Worm (Caenorhabditis elegans) whole organism, L1 larva: ENCODE measurements around the gene old-2.

Experiments used
- C04F5.9 ChIP-seq: sonication (generic microtip); optimal IDR thresholded peaks from 2 replicates; lab custom pipeline; 2016; ENCODE audit warnings: missing genetic modification characterization, missing compliant biosample characterization
- C16A3.4 ChIP-seq: fragments of 150-350 bp; optimal IDR thresholded peaks from 2 replicates; lab custom pipeline; 2014; ENCODE audit warnings: missing biosample characterization, missing genetic modification characterization
- C34B4.2 ChIP-seq: sonication (generic microtip); optimal IDR thresholded peaks from 2 replicates; lab custom pipeline; 2017; ENCODE audit warnings: mild to moderate bottlenecking, missing genetic modification characterization, missing compliant biosample characterization
- aha-1 ChIP-seq: fragments of 150-350 bp; optimal IDR thresholded peaks from 2 replicates; lab custom pipeline; 2014; ENCODE audit warnings: missing biosample characterization, missing genetic modification characterization
- ama-1 ChIP-seq: fragments of 150-350 bp; optimal IDR thresholded peaks from 2 replicates; lab custom pipeline; 2014
- ceh-63 ChIP-seq: fragments of 200-800 bp; sonication (Bioruptor generic); optimal IDR thresholded peaks from 2 replicates; lab custom pipeline; 2018; ENCODE audit warnings: mild to moderate bottlenecking, missing genetic modification characterization, missing compliant biosample characterization
- ceh-8 ChIP-seq: fragments of 200-800 bp; sonication (Bioruptor generic); optimal IDR thresholded peaks from 2 replicates; lab custom pipeline; 2018; ENCODE audit warnings: mild to moderate bottlenecking, missing genetic modification characterization, moderate library complexity, missing compliant biosample characterization
- ces-1 ChIP-seq: fragments of 150-350 bp; optimal IDR thresholded peaks from 2 replicates; lab custom pipeline; 2014; ENCODE audit warnings: missing biosample characterization, missing genetic modification reagents, missing genetic modification characterization
- efl-1 ChIP-seq, 4 experiments: fragments of 150-350 bp; optimal IDR thresholded peaks in 3 of 4; peaks in 1 of 4; 1 replicate in 1 of 4; 2 replicates in 3 of 4; lab custom pipeline; 2014; ENCODE audit warnings: missing biosample characterization in 2 of 4, missing genetic modification characterization in 2 of 4, missing genetic modification reagents in 2 of 4
- elt-3 ChIP-seq, 6 experiments: fragments of 150-350 bp in 1 of 6; sonication (generic microtip); optimal IDR thresholded peaks; 2 replicates each; lab custom pipeline; 2017 to 2018; ENCODE audit warnings: missing biosample characterization in 6 of 6, missing genetic modification characterization in 6 of 6, inconsistent platforms in 1 of 6
- ets-5 ChIP-seq: fragments of 200-800 bp; sonication (Bioruptor generic); IDR thresholded peaks from 2 replicates; pipeline ENCODE4 v1.3.6; 2022; ENCODE audit warnings: missing genetic modification characterization, missing compliant biosample characterization
- fkh-4 ChIP-seq: sonication (generic microtip); optimal IDR thresholded peaks from 2 replicates; lab custom pipeline; 2016; ENCODE audit warnings: missing compliant biosample characterization, missing genetic modification characterization, borderline replicate concordance
- fos-1 ChIP-seq: fragments of 150-350 bp; optimal IDR thresholded peaks from 2 replicates; lab custom pipeline; 2014; ENCODE audit warnings: missing biosample characterization, missing genetic modification characterization
- grh-1 ChIP-seq: fragments of 200-800 bp; sonication (Bioruptor generic); IDR thresholded peaks from 2 replicates; pipeline ENCODE4 v1.3.6; 2022; ENCODE audit warnings: missing genetic modification reagents, missing genetic modification characterization, missing compliant biosample characterization
- hlh-17 ChIP-seq: fragments of 200-800 bp; sonication (Bioruptor generic); optimal IDR thresholded peaks from 2 replicates; lab custom pipeline; 2018; ENCODE audit warnings: missing genetic modification characterization, mild to moderate bottlenecking, missing compliant biosample characterization, moderate library complexity, borderline replicate concordance
- hlh-4 ChIP-seq: sonication (generic microtip); optimal IDR thresholded peaks from 2 replicates; lab custom pipeline; 2016; ENCODE audit warnings: mild to moderate bottlenecking, missing genetic modification characterization, missing compliant biosample characterization
- lin-13 ChIP-seq: fragments of 150-350 bp; optimal IDR thresholded peaks from 2 replicates; lab custom pipeline; 2014; ENCODE audit warnings: missing biosample characterization, missing genetic modification reagents, missing genetic modification characterization
- lin-14 ChIP-seq: fragments of 200-800 bp; sonication (Bioruptor generic); optimal IDR thresholded peaks from 2 replicates; lab custom pipeline; 2018; ENCODE audit warnings: mild to moderate bottlenecking, missing genetic modification characterization, moderate library complexity, missing compliant biosample characterization
- lin-15B ChIP-seq: fragments of 150-350 bp; sonication (generic microtip); optimal IDR thresholded peaks from 3 replicates; lab custom pipeline; 2014; ENCODE audit warnings: missing biosample characterization, missing genetic modification characterization
- lin-35 ChIP-seq, 2 experiments: fragments of 150-350 bp; optimal IDR thresholded peaks; 2 replicates each; lab custom pipeline; 2014; ENCODE audit warnings: missing biosample characterization in 2 of 2, missing genetic modification characterization in 2 of 2, missing genetic modification reagents in 2 of 2
- lsy-2 ChIP-seq, 2 experiments: fragments of 150-350 bp; optimal IDR thresholded peaks; 2 replicates each; lab custom pipeline; 2014; ENCODE audit warnings: missing biosample characterization in 2 of 2, missing genetic modification characterization in 2 of 2
- mep-1 ChIP-seq: fragments of 150-350 bp; optimal IDR thresholded peaks from 2 replicates; lab custom pipeline; 2014; ENCODE audit warnings: missing biosample characterization, missing genetic modification characterization
- nhr-19 ChIP-seq: fragments of 200-800 bp; sonication (Bioruptor generic); conservative IDR thresholded peaks from 2 replicates; pipeline ENCODE4 v1.3.6; 2022; ENCODE audit warnings: missing genetic modification characterization, missing compliant biosample characterization
- nhr-237 ChIP-seq: fragments of 150-350 bp; optimal IDR thresholded peaks from 2 replicates; lab custom pipeline; 2014; ENCODE audit warnings: missing biosample characterization, missing genetic modification characterization
- nhr-28 ChIP-seq: fragments of 150-350 bp; optimal IDR thresholded peaks from 2 replicates; lab custom pipeline; 2014; ENCODE audit warnings: missing biosample characterization, missing genetic modification characterization
- nhr-71 ChIP-seq: sonication (generic microtip); optimal IDR thresholded peaks from 2 replicates; lab custom pipeline; 2016; ENCODE audit warnings: mild to moderate bottlenecking, missing genetic modification characterization, moderate library complexity, missing compliant biosample characterization
- nhr-76 ChIP-seq: sonication (generic microtip); optimal IDR thresholded peaks from 2 replicates; lab custom pipeline; 2017; ENCODE audit warnings: missing biosample characterization, missing genetic modification characterization
- nhr-85 ChIP-seq: sonication (generic microtip); peaks from one replicate; lab custom pipeline; 2016; ENCODE audit warnings: missing genetic modification characterization, inconsistent platforms, missing compliant biosample characterization
- nhr-90 ChIP-seq: sonication (generic microtip); optimal IDR thresholded peaks from 2 replicates; lab custom pipeline; 2016; ENCODE audit warnings: mild to moderate bottlenecking, missing genetic modification characterization, missing compliant biosample characterization; ENCODE audit not compliant: poor library complexity
- rnt-1 ChIP-seq: sonication (generic microtip); optimal IDR thresholded peaks from 2 replicates; lab custom pipeline; 2016; ENCODE audit warnings: mild to moderate bottlenecking, missing genetic modification characterization, moderate library complexity, missing compliant biosample characterization
- skn-1 ChIP-seq: fragments of 150-350 bp; optimal IDR thresholded peaks from 2 replicates; lab custom pipeline; 2014; ENCODE audit warnings: missing biosample characterization, missing genetic modification characterization
- snu-23 ChIP-seq: sonication (generic microtip); optimal IDR thresholded peaks from 2 replicates; lab custom pipeline; 2016; ENCODE audit warnings: missing genetic modification characterization, missing compliant biosample characterization
- swsn-7 ChIP-seq: sonication (generic microtip); optimal IDR thresholded peaks from 2 replicates; lab custom pipeline; 2016; ENCODE audit warnings: missing genetic modification characterization, missing compliant biosample characterization
- unc-30 ChIP-seq: sonication (generic microtip); optimal IDR thresholded peaks from 2 replicates; lab custom pipeline; 2017; ENCODE audit warnings: missing biosample characterization, missing genetic modification characterization
- unc-62 ChIP-seq: fragments of 150-350 bp; optimal IDR thresholded peaks from 2 replicates; lab custom pipeline; 2014; ENCODE audit warnings: missing biosample characterization, missing genetic modification reagents, missing genetic modification characterization
- vab-15 ChIP-seq: sonication (generic microtip); optimal IDR thresholded peaks from 2 replicates; lab custom pipeline; 2017; ENCODE audit warnings: missing genotype, mild to moderate bottlenecking, missing genetic modification characterization, missing compliant biosample characterization
- xbp-1 ChIP-seq: sonication (generic microtip); optimal IDR thresholded peaks from 2 replicates; lab custom pipeline; 2016; ENCODE audit warnings: missing genetic modification characterization, missing compliant biosample characterization
- zip-4 ChIP-seq: fragments of 200-800 bp; sonication (Bioruptor generic); optimal IDR thresholded peaks from 2 replicates; lab custom pipeline; 2018; ENCODE audit warnings: mild to moderate bottlenecking, missing genetic modification characterization, moderate library complexity, missing compliant biosample characterization

The old-2 gene

ce11 chrII:9861394-9861793 is 12.0 kb upstream of the old-2 start, which contains the start of gene chil-3:
TSS of gene chil-3 (minus strand) at chrII:9861494.
- TF ChIP-seq zip-4 (GFP tag; lab: Kevin White, UChicago) (no peak), swsn-7 (tag; lab: Kevin White, UChicago) (no peak), C16A3.4 (tag; lab: Kevin White, UChicago) (no peak), skn-1 (tag; lab: Kevin White, UChicago) (no peak), rnt-1 (tag; lab: Kevin White, UChicago) (no peak), hlh-17 (GFP tag; lab: Kevin White, UChicago) (no peak), nhr-85 (tag; lab: Kevin White, UChicago) (no peak), xbp-1 (no peak), lin-13 (GFP tag; lab: Kevin White, UChicago) (no peak), unc-30 (tag; lab: Kevin White, UChicago) (no peak), C04F5.9 (tag; lab: Kevin White, UChicago) (no peak), nhr-19 (no peak), C34B4.2 (tag; lab: Kevin White, UChicago) (no peak), elt-3 (tag; optimal IDR thresholded peaks at IDR 0.05; lab: Kevin White, UChicago) (no peak), nhr-76 (no peak), grh-1 (GFP tag; lab: Robert Waterston, UW) (no peak), ceh-63 (GFP tag; lab: Kevin White, UChicago) (no peak)

DNA sequence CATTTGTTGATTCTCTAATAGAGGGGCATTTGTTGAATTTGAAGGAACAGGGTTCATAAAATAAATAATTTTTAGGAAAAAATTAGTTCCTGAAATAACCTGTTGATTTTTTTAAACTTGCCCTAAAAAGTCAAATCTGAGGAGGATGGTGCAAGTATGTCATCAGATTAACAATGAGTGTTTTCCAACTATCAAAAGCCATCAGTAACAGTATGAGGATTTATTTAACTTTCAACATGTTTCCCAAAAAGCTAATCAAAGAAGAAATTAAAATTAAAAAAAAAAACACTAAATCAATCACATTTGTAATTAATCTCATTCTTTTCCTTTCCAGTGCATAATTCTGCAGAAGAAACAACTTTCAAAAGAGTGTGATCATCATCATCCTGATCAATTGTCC is 10.2 kb upstream of the old-2 start, which contains the start of gene chil-5:
Gene chil-5 (minus strand): TSS at position 101 of the 400 bp plus-strand sequence.
- TF ChIP-seq snu-23 (GFP tag; lab: Kevin White, UChicago) (no peak), ces-1 (GFP tag; lab: Kevin White, UChicago) (no peak), swsn-7 (tag; lab: Kevin White, UChicago) (no peak), fkh-4 (tag; lab: Kevin White, UChicago) (no peak), ets-5 (no peak), ama-1 (lab: Kevin White, UChicago) (no peak), hlh-4 (no peak)

DNA sequence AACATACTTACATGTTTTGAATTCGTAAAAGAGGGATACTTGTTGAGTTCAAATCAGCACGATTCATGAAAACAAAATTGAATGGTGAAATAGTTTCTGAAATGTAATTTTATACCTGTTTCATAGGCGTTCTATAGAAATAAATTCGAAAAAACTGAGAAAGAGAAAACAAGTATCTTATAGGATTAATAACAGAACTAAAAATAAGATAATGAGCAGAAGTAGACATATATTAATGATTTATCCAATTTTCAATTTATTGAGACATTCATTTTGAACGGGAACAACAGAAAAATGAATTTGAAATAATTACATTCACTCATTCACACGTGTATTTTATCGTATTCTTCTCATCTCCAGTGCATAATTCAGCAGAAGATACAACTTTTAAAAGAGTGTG is 8.4 kb upstream of the old-2 start, which contains the start of gene chil-6:
Gene chil-6 (minus strand): TSS at position 101 of the 400 bp plus-strand sequence.
- no peak for TF ChIP-seq lsy-2 (tag; optimal IDR thresholded peaks at IDR 0.05; lab: Kevin White, UChicago)
- TF ChIP-seq xbp-1: no peak
- TF ChIP-seq nhr-19: no peak
- TF ChIP-seq nhr-28 (tag; lab: Kevin White, UChicago): no peak
- no peak for TF ChIP-seq fkh-4 (tag; lab: Kevin White, UChicago)
- TF ChIP-seq unc-62 (GFP tag; lab: Kevin White, UChicago): no peak
- no peak for TF ChIP-seq nhr-237
- TF ChIP-seq lin-14 (GFP tag; lab: Kevin White, UChicago): no peak
- TF ChIP-seq lin-35 (GFP tag; optimal IDR thresholded peaks at IDR 0.05; lab: Kevin White, UChicago): no peak
- TF ChIP-seq ceh-8: no peak
- no peak for TF ChIP-seq fos-1
- no peak for TF ChIP-seq aha-1
- no peak for TF ChIP-seq C16A3.4 (tag; lab: Kevin White, UChicago)
- no peak for TF ChIP-seq C34B4.2 (tag; lab: Kevin White, UChicago)
- no peak for TF ChIP-seq efl-1 (optimal IDR thresholded peaks at IDR 0.05; lab: Kevin White, UChicago)
- no peak for TF ChIP-seq efl-1 (GFP tag; optimal IDR thresholded peaks at IDR 0.05 in 1 of 2; lab: Kevin White, UChicago)
- TF ChIP-seq nhr-85 (tag; lab: Kevin White, UChicago): no peak
- no peak for TF ChIP-seq mep-1 (tag; lab: Kevin White, UChicago)
- TF ChIP-seq lin-15B (tag; lab: Kevin White, UChicago): no peak
- TF ChIP-seq nhr-90 (tag; lab: Kevin White, UChicago): no peak
- no peak for TF ChIP-seq nhr-71 (tag; lab: Kevin White, UChicago)

DNA sequence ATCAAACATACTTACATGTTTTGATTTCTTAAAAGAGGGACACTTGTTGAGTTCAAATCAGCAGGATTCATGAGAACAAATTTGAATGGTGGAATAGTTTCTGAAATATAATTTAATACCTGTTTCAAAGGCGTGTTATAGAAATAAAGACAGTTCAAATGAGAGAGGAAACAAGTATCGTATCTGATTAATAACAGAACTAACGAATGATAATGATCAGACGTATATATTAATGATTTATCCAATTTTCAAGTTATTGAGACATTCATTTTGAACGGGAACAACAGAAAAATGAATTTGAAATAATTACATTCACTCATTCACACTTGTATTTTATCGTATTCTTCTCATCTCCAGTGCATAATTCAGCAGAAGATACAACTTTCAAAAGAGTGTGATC is 6.2 kb upstream of the old-2 start, which contains the start of gene chil-4:
Gene chil-4 (minus strand): TSS at position 101 of the 400 bp plus-strand sequence.
- no peak for TF ChIP-seq unc-30 (tag; lab: Kevin White, UChicago)
- no peak for TF ChIP-seq vab-15
